Fruit fly (Drosophila melanogaster) whole organism, embryonic: ENCODE measurements around the gene CG10710.

Experiments
- BEAF-32 ChIP-seq: fragments of 200-800 bp; sonication (Bioruptor generic); optimal IDR thresholded peaks from 3 replicates; lab custom pipeline; 2017; ENCODE audit warnings: missing biosample characterization, missing genetic modification characterization, mild to moderate bottlenecking, moderate library complexity, missing genetic modification reagents
- Bteb2 ChIP-seq: fragments of 200-800 bp; sonication (Bioruptor generic); optimal IDR thresholded peaks from 2 replicates; lab custom pipeline; 2016; ENCODE audit warnings: missing biosample characterization, missing genetic modification characterization
- CG10431 ChIP-seq: fragments of 200-800 bp; sonication (Bioruptor generic); optimal IDR thresholded peaks from 3 replicates; lab custom pipeline; 2018; ENCODE audit warnings: missing biosample characterization, mild to moderate bottlenecking, missing genetic modification characterization
- CG10565 ChIP-seq: fragments of 200-800 bp; sonication (Bioruptor generic); optimal IDR thresholded peaks from 3 replicates; lab custom pipeline; 2016; ENCODE audit warnings: missing biosample characterization, mild to moderate bottlenecking, missing genetic modification characterization
- CG11247 ChIP-seq: fragments of 200-800 bp; sonication (Bioruptor generic); IDR thresholded peaks from 2 replicates; pipeline ENCODE4 v1.3.6; 2022; ENCODE audit warnings: missing biosample characterization, missing genetic modification characterization
- CG11695 ChIP-seq: fragments of 200-800 bp; sonication (Bioruptor generic); IDR thresholded peaks from 3 replicates; pipeline ENCODE4 v1.3.6; 2022; ENCODE audit warnings: missing biosample characterization, missing genetic modification characterization
- CG12659 ChIP-seq: fragments of 200-800 bp; sonication (Bioruptor generic); optimal IDR thresholded peaks from 3 replicates; lab custom pipeline; 2017; ENCODE audit warnings: mild to moderate bottlenecking, missing biosample characterization, missing genetic modification reagents, missing genetic modification characterization
- CG15269 ChIP-seq: fragments of 200-800 bp; sonication (Bioruptor generic); optimal IDR thresholded peaks from 2 replicates; lab custom pipeline; 2018; ENCODE audit warnings: missing biosample characterization, mild to moderate bottlenecking, missing genetic modification characterization, moderate library complexity
- CG16779 ChIP-seq: fragments of 200-800 bp; sonication (Bioruptor generic); IDR thresholded peaks from 2 replicates; pipeline ENCODE4 v1.3.6; 2022; ENCODE audit warnings: missing biosample characterization, missing genetic modification characterization
- CG17328 ChIP-seq: fragments of 200-800 bp; sonication (Bioruptor generic); IDR thresholded peaks from 2 replicates; pipeline ENCODE4 v1.3.6; 2022; ENCODE audit warnings: missing biosample characterization, missing genetic modification characterization
- CG2120 ChIP-seq: fragments of 200-800 bp; sonication (Bioruptor generic); optimal IDR thresholded peaks from 3 replicates; lab custom pipeline; 2016; ENCODE audit warnings: missing biosample characterization, missing genetic modification characterization
- CG2202 ChIP-seq: fragments of 200-800 bp; sonication (Bioruptor generic); optimal IDR thresholded peaks from 2 replicates; lab custom pipeline; 2018; ENCODE audit warnings: missing biosample characterization, mild to moderate bottlenecking, missing genetic modification characterization
- CG2875 ChIP-seq: fragments of 200-800 bp; sonication (Bioruptor generic); optimal IDR thresholded peaks from 2 replicates; lab custom pipeline; 2017; ENCODE audit warnings: missing biosample characterization, mild to moderate bottlenecking, missing genetic modification characterization, missing genetic modification reagents
- CG31224 ChIP-seq: fragments of 200-800 bp; sonication (Bioruptor generic); IDR thresholded peaks from 2 replicates; pipeline ENCODE4 v1.3.6; 2022; ENCODE audit warnings: missing biosample characterization, missing genetic modification characterization
- CG31365 ChIP-seq: fragments of 200-800 bp; sonication (Bioruptor generic); optimal IDR thresholded peaks from 2 replicates; lab custom pipeline; 2018; ENCODE audit warnings: missing biosample characterization, mild to moderate bottlenecking, missing genetic modification characterization
- CG32767 ChIP-seq: fragments of 200-800 bp; sonication (Bioruptor generic); IDR thresholded peaks from 2 replicates; pipeline ENCODE4 v1.3.6; 2022; ENCODE audit warnings: missing biosample characterization, missing genetic modification characterization
- CG4328 ChIP-seq: fragments of 200-800 bp; sonication (Bioruptor generic); optimal IDR thresholded peaks from 3 replicates; lab custom pipeline; 2017; ENCODE audit warnings: missing biosample characterization, missing genetic modification reagents, missing genetic modification characterization
- CG8359 ChIP-seq: fragments of 200-800 bp; sonication (Bioruptor generic); optimal IDR thresholded peaks from 2 replicates; lab custom pipeline; 2017; ENCODE audit warnings: missing biosample characterization, mild to moderate bottlenecking, missing genetic modification characterization, borderline replicate concordance
- CG8388 ChIP-seq: fragments of 200-800 bp; sonication (Bioruptor generic); optimal IDR thresholded peaks from 2 replicates; lab custom pipeline; 2019; ENCODE audit warnings: missing biosample characterization, mild to moderate bottlenecking, missing genetic modification characterization, moderate library complexity
- CTCF ChIP-seq: fragments of 200-800 bp; sonication (Bioruptor generic); optimal IDR thresholded peaks from 2 replicates; lab custom pipeline; 2017; ENCODE audit warnings: missing biosample characterization, mild to moderate bottlenecking, missing genetic modification characterization, moderate library complexity
- D ChIP-seq, 2 experiments: fragments of 200-800 bp in 1 of 2; fragments of >200 bp in 1 of 2; sonication (Bioruptor generic) in 1 of 2; optimal IDR thresholded peaks; 2 replicates in 1 of 2; 3 replicates in 1 of 2; lab custom pipeline; 2017; ENCODE audit warnings: mild to moderate bottlenecking in 1 of 2, missing biosample characterization in 1 of 2, missing genetic modification characterization in 1 of 2, missing genetic modification reagents in 1 of 2
- Dbx ChIP-seq: fragments of 200-800 bp; sonication (Bioruptor generic); IDR thresholded peaks from 3 replicates; pipeline ENCODE4 v1.3.6; 2022; ENCODE audit warnings: missing biosample characterization, missing genetic modification characterization
- E2f1 ChIP-seq: fragments of 200-800 bp; sonication (Bioruptor generic); IDR thresholded peaks from 2 replicates; pipeline ENCODE4 v1.3.6; 2022; ENCODE audit warnings: missing biosample characterization, missing genetic modification characterization
- Jarid2 ChIP-seq: fragments of 200-800 bp; sonication (Bioruptor generic); optimal IDR thresholded peaks from 3 replicates; lab custom pipeline; 2017; ENCODE audit warnings: mild to moderate bottlenecking, missing biosample characterization, missing genetic modification reagents, missing genetic modification characterization
- Lhr ChIP-seq: fragments of 200-800 bp; sonication (Bioruptor generic); optimal IDR thresholded peaks from 3 replicates; lab custom pipeline; 2017; ENCODE audit warnings: mild to moderate bottlenecking, missing biosample characterization, missing genetic modification reagents, missing genetic modification characterization
- MESR4 ChIP-seq: fragments of 200-800 bp; sonication (Bioruptor generic); optimal IDR thresholded peaks from 2 replicates; lab custom pipeline; 2018; ENCODE audit warnings: missing biosample characterization, mild to moderate bottlenecking, missing genetic modification characterization, moderate library complexity
- Med ChIP-seq: fragments of 200-800 bp; sonication (Bioruptor generic); peaks from one replicate; lab custom pipeline; 2016; ENCODE audit warnings: missing biosample characterization, missing genetic modification characterization, mild to moderate bottlenecking, inconsistent platforms, moderate library complexity
- Xbp1 ChIP-seq: fragments of 200-800 bp; sonication (Bioruptor generic); optimal IDR thresholded peaks from 3 replicates; lab custom pipeline; 2016; ENCODE audit warnings: missing biosample characterization, mild to moderate bottlenecking, missing genetic modification characterization
- aop ChIP-seq: fragments of 200-800 bp; sonication (Bioruptor generic); IDR thresholded peaks from 2 replicates; pipeline ENCODE4 v1.3.6; 2022; ENCODE audit warnings: missing biosample characterization, missing genetic modification characterization
- ara ChIP-seq: fragments of 200-800 bp; sonication (Bioruptor generic); IDR thresholded peaks from 2 replicates; pipeline ENCODE4 v1.3.6; 2022; ENCODE audit warnings: missing biosample characterization, missing genetic modification characterization
- ato ChIP-seq: fragments of 200-800 bp; sonication (Bioruptor generic); IDR thresholded peaks from 2 replicates; pipeline ENCODE4 v1.3.6; 2022; ENCODE audit warnings: missing biosample characterization, missing genetic modification characterization; ENCODE audit not compliant: partially characterized antibody
- bowl ChIP-seq: fragments of 200-800 bp; sonication (Bioruptor generic); IDR thresholded peaks from 2 replicates; pipeline ENCODE4 v1.3.6; 2022; ENCODE audit warnings: missing biosample characterization, missing genetic modification characterization
- dmrt99B ChIP-seq: fragments of 200-800 bp; sonication (Bioruptor generic); optimal IDR thresholded peaks from 2 replicates; lab custom pipeline; 2018; ENCODE audit warnings: missing biosample characterization, mild to moderate bottlenecking, missing genetic modification characterization, moderate library complexity
- dysf ChIP-seq: fragments of 200-800 bp; sonication (Bioruptor generic); IDR thresholded peaks from 3 replicates; pipeline ENCODE4 v1.3.6; 2022; ENCODE audit warnings: missing biosample characterization, missing genetic modification characterization
- fd64A ChIP-seq: fragments of 200-800 bp; sonication (Bioruptor generic); optimal IDR thresholded peaks from 3 replicates; lab custom pipeline; 2018; ENCODE audit warnings: missing biosample characterization, mild to moderate bottlenecking, missing genetic modification characterization
- ken ChIP-seq: fragments of 200-800 bp; sonication (Bioruptor generic); IDR thresholded peaks from 3 replicates; pipeline ENCODE4 v1.3.6; 2022; ENCODE audit warnings: missing biosample characterization, missing genetic modification characterization
- lmd ChIP-seq: fragments of 200-800 bp; sonication (Bioruptor generic); IDR thresholded peaks from 2 replicates; pipeline ENCODE4 v1.3.6; 2022; ENCODE audit warnings: missing biosample characterization, missing genetic modification characterization
- phol ChIP-seq: fragments of 200-800 bp; sonication (Bioruptor generic); optimal IDR thresholded peaks from 3 replicates; lab custom pipeline; 2018; ENCODE audit warnings: missing biosample characterization, mild to moderate bottlenecking, missing genetic modification characterization, moderate library complexity
- pita ChIP-seq: fragments of 200-800 bp; sonication (Bioruptor generic); optimal IDR thresholded peaks from 2 replicates; lab custom pipeline; 2017; ENCODE audit warnings: missing biosample characterization, mild to moderate bottlenecking, missing genetic modification characterization
- rib ChIP-seq: fragments of 200-800 bp; sonication (Bioruptor generic); IDR thresholded peaks from 2 replicates; pipeline ENCODE4 v1.3.6; 2022; ENCODE audit warnings: missing biosample characterization, missing genetic modification characterization
- scrt ChIP-seq: fragments of 200-800 bp; sonication (Bioruptor generic); optimal IDR thresholded peaks from 2 replicates; lab custom pipeline; 2018; ENCODE audit warnings: missing biosample characterization, mild to moderate bottlenecking, missing genetic modification characterization, moderate library complexity
- sd ChIP-seq: fragments of 200-800 bp; sonication (Bioruptor generic); optimal IDR thresholded peaks from 3 replicates; lab custom pipeline; 2018; ENCODE audit warnings: missing biosample characterization, mild to moderate bottlenecking, missing genetic modification characterization, moderate library complexity
- sens ChIP-seq: fragments of 200-800 bp; sonication (Bioruptor generic); peaks from one replicate; lab custom pipeline; 2016; ENCODE audit warnings: missing biosample characterization, missing genetic modification characterization
- slbo ChIP-seq: fragments of 200-800 bp; sonication (Bioruptor generic); IDR thresholded peaks from 2 replicates; pipeline ENCODE4 v1.3.6; 2022; ENCODE audit warnings: missing biosample characterization, missing genetic modification characterization
- stc ChIP-seq: fragments of 200-800 bp; sonication (Bioruptor generic); IDR thresholded peaks from 2 replicates; pipeline ENCODE4 v1.3.6; 2022; ENCODE audit warnings: missing biosample characterization, missing genetic modification characterization
- sug ChIP-seq: fragments of 200-800 bp; optimal IDR thresholded peaks from 2 replicates; lab custom pipeline; 2019; ENCODE audit warnings: missing biosample characterization, mild to moderate bottlenecking, missing genetic modification characterization, moderate library complexity
- tap ChIP-seq: fragments of 200-800 bp; optimal IDR thresholded peaks from 3 replicates; lab custom pipeline; 2019; ENCODE audit warnings: missing biosample characterization, mild to moderate bottlenecking, missing genetic modification characterization, moderate library complexity
- tll ChIP-seq, 2 experiments: fragments of 200-800 bp in 1 of 2; fragments of >200 bp in 1 of 2; sonication (Bioruptor generic) in 1 of 2; optimal IDR thresholded peaks; 2 replicates each; lab custom pipeline; 2017 to 2019; ENCODE audit warnings: missing biosample characterization in 2 of 2, missing genetic modification characterization in 2 of 2, mild to moderate bottlenecking in 1 of 2, moderate library complexity in 1 of 2
- wor ChIP-seq: fragments of 200-800 bp; sonication (Bioruptor generic); IDR thresholded peaks from 2 replicates; pipeline ENCODE4 v1.3.6; 2022; ENCODE audit warnings: missing biosample characterization, missing genetic modification characterization
- yki ChIP-seq: fragments of >200 bp; optimal IDR thresholded peaks from 3 replicates; lab custom pipeline; 2018

CG10710 gene

DNA sequence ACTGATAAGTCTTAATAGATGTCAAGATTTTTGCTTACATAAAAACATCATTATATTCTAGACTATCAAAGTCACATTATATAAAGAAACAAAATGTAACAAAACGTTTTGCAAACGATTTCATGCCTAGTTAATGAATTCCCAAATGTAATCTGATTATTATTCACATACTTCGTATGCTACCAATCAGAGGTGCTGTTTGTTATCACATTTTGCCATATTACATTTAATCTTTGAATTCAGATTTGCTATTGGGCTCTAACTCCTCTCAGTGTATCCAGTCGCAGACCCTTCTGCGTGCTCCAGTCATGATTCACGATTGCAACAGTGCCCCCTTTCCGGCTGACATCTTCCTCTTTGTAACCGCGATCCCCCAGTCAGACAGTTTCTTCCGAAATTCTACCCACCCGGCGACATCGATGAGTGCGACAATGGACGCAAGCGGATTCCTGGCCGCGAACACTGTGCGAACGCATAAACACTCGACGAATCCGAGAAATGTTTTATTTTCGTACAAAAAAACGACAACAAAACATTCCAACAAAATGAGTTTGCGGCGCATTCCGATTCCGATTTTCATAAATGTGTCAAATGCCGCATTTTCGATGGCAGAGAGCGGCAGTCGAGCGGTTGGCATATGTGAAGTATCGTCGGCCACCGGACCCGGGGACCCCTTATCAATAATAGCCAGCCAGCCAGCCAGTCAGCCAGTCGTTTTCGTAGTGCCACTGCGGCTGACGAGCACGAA is 31.1 kb downstream of the CG10710 start (continued):
- no peak for TF ChIP-seq CG31365 (tag; lab: Kevin White, UChicago)
- no peak for TF ChIP-seq rib (GFP tag; lab: Robert Waterston, UW)
- TF ChIP-seq tll (GFP tag; optimal IDR thresholded peaks at IDR 0.05; lab: Kevin White, UChicago), result no peak
- no peak for TF ChIP-seq CG31224
- TF ChIP-seq Bteb2, result no peak
- no peak for TF ChIP-seq CG12659 (GFP tag; lab: Kevin White, UChicago)
- TF ChIP-seq stc (GFP tag; lab: Robert Waterston, UW), result 0 out of 2 replicates have a peak, but pooled peaks have one; percentile 13
- peak; percentile 3 for TF ChIP-seq CG15269 (tag; lab: Kevin White, UChicago)
- TF ChIP-seq slbo (GFP tag; lab: Robert Waterston, UW), result peak; percentile 39; the same call in 1 of the 2 replicates
- TF ChIP-seq E2f1 (GFP tag; lab: Robert Waterston, UW), result no peak
- peak; percentile 25 for TF ChIP-seq phol (tag; lab: Kevin White, UChicago)
- TF ChIP-seq Lhr (GFP tag; lab: Kevin White, UChicago), result no peak
- TF ChIP-seq BEAF-32, result no peak
- TF ChIP-seq scrt (GFP tag; lab: Kevin White, UChicago), result no peak
- peak; percentile 97 for TF ChIP-seq sd (tag; lab: Kevin White, UChicago)
- TF ChIP-seq MESR4 (GFP tag; lab: Kevin White, UChicago), result no peak
- TF ChIP-seq Dbx (GFP tag; lab: Robert Waterston, UW), result 0 out of 3 replicates have a peak, but pooled peaks have one; percentile 16
- no peak for TF ChIP-seq CG32767
- no peak for TF ChIP-seq CG17328 (GFP tag; lab: Robert Waterston, UW)
- no peak for TF ChIP-seq CG4328 (GFP tag; lab: Kevin White, UChicago)
- TF ChIP-seq lmd, result no peak
- TF ChIP-seq yki (lab: Kevin White, UChicago), result no peak
- TF ChIP-seq D (optimal IDR thresholded peaks at IDR 0.05; lab: Kevin White, UChicago), result no peak
- no peak for TF ChIP-seq D (GFP tag; optimal IDR thresholded peaks at IDR 0.05; lab: Kevin White, UChicago)
- 0 out of 3 replicates have a peak, but pooled peaks have one; percentile 39 for TF ChIP-seq ken
- peak; percentile 36 for TF ChIP-seq sens (GFP tag; lab: Kevin White, UChicago)
- no peak for TF ChIP-seq CG10431 (GFP tag; lab: Kevin White, UChicago)
- TF ChIP-seq CG2120 (GFP tag; lab: Kevin White, UChicago), result no peak
- peak; percentile 2 for TF ChIP-seq Xbp1 (GFP tag; lab: Kevin White, UChicago)
- TF ChIP-seq CTCF (GFP tag; lab: Kevin White, UChicago), result no peak
- peak; percentile 33; the same call in 1 of the 2 replicates for TF ChIP-seq CG16779
- no peak for TF ChIP-seq CG2875
- no peak for TF ChIP-seq ara (GFP tag; lab: Robert Waterston, UW)
- TF ChIP-seq fd64A (GFP tag; lab: Kevin White, UChicago), result no peak
- TF ChIP-seq dysf (GFP tag; lab: Robert Waterston, UW), result 0 out of 3 replicates have a peak, but pooled peaks have one; percentile 20
- peak; percentile 28 for TF ChIP-seq sug (tag; lab: Kevin White, UChicago)
- TF ChIP-seq aop (GFP tag; lab: Robert Waterston, UW), result no peak
- peak; percentile 18 for TF ChIP-seq tap (tag; lab: Kevin White, UChicago)
- TF ChIP-seq CG2202 (tag; lab: Kevin White, UChicago), result no peak
- TF ChIP-seq bowl (GFP tag; lab: Robert Waterston, UW), result no peak
- TF ChIP-seq CG11695 (GFP tag; lab: Robert Waterston, UW), result no peak
- no peak for TF ChIP-seq CG8359 (GFP tag; lab: Kevin White, UChicago)
- TF ChIP-seq wor, result no peak
- peak; percentile 15 for TF ChIP-seq dmrt99B (tag; lab: Kevin White, UChicago)
- no peak for TF ChIP-seq pita (GFP tag; lab: Kevin White, UChicago)
- TF ChIP-seq CG10565 (GFP tag; lab: Kevin White, UChicago), result no peak
- TF ChIP-seq Med (GFP tag; lab: Kevin White, UChicago), result peak; percentile 64
- TF ChIP-seq CG11247 (GFP tag; lab: Robert Waterston, UW), result no peak
- peak; percentile 88 for TF ChIP-seq CG8388 (GFP tag; lab: Kevin White, UChicago)
- TF ChIP-seq Jarid2, result no peak
- no peak for TF ChIP-seq ato (GFP tag; lab: Robert Waterston, UW)
